Worm (Caenorhabditis elegans) whole organism, L4 larva: ENCODE measurements around the gene C13F10.1.

Experiments used
- F10B5.3 ChIP-seq: sonication (generic microtip); optimal IDR thresholded peaks from 2 replicates; lab custom pipeline; 2016; ENCODE audit warnings: mild to moderate bottlenecking, missing genetic modification characterization, missing compliant biosample characterization
- T26A8.4 ChIP-seq: fragments of 200-800 bp; sonication (Bioruptor generic); IDR thresholded peaks from 2 replicates; pipeline ENCODE4 v1.3.6; 2022; ENCODE audit warnings: missing genetic modification characterization, missing compliant biosample characterization
- ZK337.2 ChIP-seq: fragments of 200-800 bp; sonication (Bioruptor generic); IDR thresholded peaks from 2 replicates; pipeline ENCODE4 v1.3.6; 2022; ENCODE audit warnings: missing genetic modification reagents, missing genetic modification characterization, missing compliant biosample characterization
- aha-1 ChIP-seq: fragments of 150-350 bp; peaks from one replicate; lab custom pipeline; 2014; ENCODE audit warnings: missing biosample characterization, missing genetic modification characterization
- ceh-28 ChIP-seq: fragments of 150-350 bp; optimal IDR thresholded peaks from 2 replicates; lab custom pipeline; 2014; ENCODE audit warnings: missing biosample characterization, missing genetic modification reagents, missing genetic modification characterization
- ceh-44 ChIP-seq: fragments of 200-800 bp; sonication (Bioruptor generic); IDR thresholded peaks from 2 replicates; pipeline ENCODE4 v1.3.6; 2022; ENCODE audit warnings: missing genetic modification reagents, missing genetic modification characterization, missing compliant biosample characterization
- ceh-82 ChIP-seq: sonication (generic microtip); optimal IDR thresholded peaks from 2 replicates; lab custom pipeline; 2017; ENCODE audit warnings: missing biosample characterization, missing genetic modification characterization
- daf-19 ChIP-seq: fragments of 200-800 bp; sonication (Bioruptor generic); conservative IDR thresholded peaks from 2 replicates; pipeline ENCODE4 v1.3.6; 2022; ENCODE audit warnings: missing genetic modification characterization, missing compliant biosample characterization
- dmd-9 ChIP-seq: fragments of 200-800 bp; sonication (Bioruptor generic); IDR thresholded peaks from 2 replicates; pipeline ENCODE4 v1.3.6; 2022; ENCODE audit warnings: missing genetic modification reagents, missing genetic modification characterization, missing compliant biosample characterization
- dpl-1 ChIP-seq: fragments of 150-350 bp; optimal IDR thresholded peaks from 2 replicates; lab custom pipeline; 2014; ENCODE audit warnings: missing biosample characterization, missing genetic modification reagents, missing genetic modification characterization
- fkh-10 ChIP-seq: fragments of 150-350 bp; optimal IDR thresholded peaks from 2 replicates; lab custom pipeline; 2014; ENCODE audit warnings: missing biosample characterization, missing genetic modification reagents, missing genetic modification characterization
- gei-8 ChIP-seq: fragments of 200-800 bp; sonication (Bioruptor generic); optimal IDR thresholded peaks from 2 replicates; lab custom pipeline; 2018; ENCODE audit warnings: mild to moderate bottlenecking, missing genetic modification characterization, missing compliant biosample characterization
- hlh-11 ChIP-seq: fragments of 200-800 bp; sonication (Bioruptor generic); optimal IDR thresholded peaks from 2 replicates; lab custom pipeline; 2018; ENCODE audit warnings: mild to moderate bottlenecking, missing genetic modification characterization, missing compliant biosample characterization
- hlh-30 ChIP-seq: sonication (generic microtip); optimal IDR thresholded peaks from 2 replicates; lab custom pipeline; 2017; ENCODE audit warnings: antibody characterized with exemption, mild to moderate bottlenecking, missing genetic modification characterization, missing compliant biosample characterization; ENCODE audit not compliant: insufficient read depth
- hmg-1.1 ChIP-seq: fragments of 200-800 bp; sonication (Bioruptor generic); IDR thresholded peaks from 2 replicates; pipeline ENCODE4 v1.3.6; 2022; ENCODE audit warnings: missing genetic modification reagents, missing genetic modification characterization, missing compliant biosample characterization
- jun-1 ChIP-seq: fragments of 150-350 bp; optimal IDR thresholded peaks from 2 replicates; lab custom pipeline; 2014; ENCODE audit warnings: missing biosample characterization, missing genetic modification reagents, missing genetic modification characterization
- lim-7 ChIP-seq: fragments of 200-800 bp; sonication (Bioruptor generic); IDR thresholded peaks from 2 replicates; pipeline ENCODE4 v1.3.6; 2022; ENCODE audit warnings: missing genetic modification characterization, missing compliant biosample characterization
- lin-1 ChIP-seq: fragments of 200-800 bp; sonication (Bioruptor generic); IDR thresholded peaks from 2 replicates; pipeline ENCODE4 v1.3.6; 2022; ENCODE audit warnings: missing genetic modification reagents, missing genetic modification characterization, missing compliant biosample characterization
- lin-13 ChIP-seq: fragments of 150-350 bp; optimal IDR thresholded peaks from 2 replicates; lab custom pipeline; 2014; ENCODE audit warnings: missing biosample characterization, missing genetic modification reagents, missing genetic modification characterization
- lin-38 ChIP-seq: fragments of 200-800 bp; sonication (Bioruptor generic); IDR thresholded peaks from 2 replicates; pipeline ENCODE4 v1.3.6; 2022; ENCODE audit warnings: missing genetic modification reagents, missing genetic modification characterization, missing compliant biosample characterization
- lsy-2 ChIP-seq, 2 experiments: fragments of 150-350 bp in 1 of 2; sonication (generic microtip) in 1 of 2; optimal IDR thresholded peaks; 2 replicates each; lab custom pipeline; 2014 to 2017; ENCODE audit warnings: missing biosample characterization in 2 of 2, missing genetic modification characterization in 2 of 2
- mdt-29 ChIP-seq: fragments of 200-800 bp; sonication (Bioruptor generic); IDR thresholded peaks from 2 replicates; pipeline ENCODE4 v1.3.6; 2022; ENCODE audit warnings: missing genetic modification reagents, missing genetic modification characterization, missing compliant biosample characterization
- mep-1 ChIP-seq: fragments of 150-350 bp; sonication (generic microtip); optimal IDR thresholded peaks from 3 replicates; lab custom pipeline; 2014; ENCODE audit warnings: missing biosample characterization, missing genetic modification characterization
- nhr-237 ChIP-seq: sonication (generic microtip); optimal IDR thresholded peaks from 2 replicates; lab custom pipeline; 2017; ENCODE audit warnings: missing biosample characterization, missing genetic modification characterization
- nhr-42 ChIP-seq: fragments of 200-800 bp; sonication (Bioruptor generic); IDR thresholded peaks from 2 replicates; pipeline ENCODE4 v1.3.6; 2022; ENCODE audit warnings: missing genetic modification characterization, missing compliant biosample characterization
- nhr-6 ChIP-seq: fragments of 150-350 bp; optimal IDR thresholded peaks from 2 replicates; lab custom pipeline; 2014; ENCODE audit warnings: missing biosample characterization, missing genetic modification characterization
- pha-4 ChIP-seq, 2 experiments: fragments of 150-350 bp in 1 of 2; fragments of 200-800 bp in 1 of 2; sonication (Bioruptor generic) in 1 of 2; IDR thresholded peaks in 1 of 2; optimal IDR thresholded peaks in 1 of 2; 2 replicates each; pipeline versions ENCODE4 v1.3.6 to Lab custom; 2014 to 2022; ENCODE audit warnings: missing genetic modification characterization in 2 of 2, missing genetic modification reagents in 2 of 2, missing biosample characterization in 1 of 2, missing compliant biosample characterization in 1 of 2
- rbr-2 ChIP-seq: sonication (generic microtip); optimal IDR thresholded peaks from 2 replicates; lab custom pipeline; 2016; ENCODE audit warnings: missing genotype, missing genetic modification characterization, missing compliant biosample characterization
- set-16 ChIP-seq: fragments of 200-800 bp; sonication (Bioruptor generic); IDR thresholded peaks from 2 replicates; pipeline ENCODE4 v1.3.6; 2022; ENCODE audit warnings: missing genetic modification reagents, missing genetic modification characterization, missing compliant biosample characterization
- spr-3 ChIP-seq: fragments of 200-800 bp; sonication (Bioruptor generic); optimal IDR thresholded peaks from 2 replicates; lab custom pipeline; 2018; ENCODE audit warnings: mild to moderate bottlenecking, missing genetic modification characterization, missing compliant biosample characterization
- unc-130 ChIP-seq: sonication (generic microtip); optimal IDR thresholded peaks from 2 replicates; lab custom pipeline; 2016; ENCODE audit warnings: missing genetic modification reagents, missing genetic modification characterization, missing compliant biosample characterization
- unc-39 ChIP-seq: sonication (generic microtip); optimal IDR thresholded peaks from 2 replicates; lab custom pipeline; 2017; ENCODE audit warnings: missing biosample characterization, missing genetic modification characterization
- unc-62 ChIP-seq, 3 experiments: fragments of 150-350 bp in 1 of 3; sonication (generic microtip); optimal IDR thresholded peaks in 2 of 3; peaks in 1 of 3; 1 replicate in 1 of 3; 2 replicates in 2 of 3; lab custom pipeline; 2014 to 2017; ENCODE audit warnings: missing biosample characterization in 3 of 3, missing genetic modification characterization in 3 of 3, missing genetic modification reagents in 3 of 3, missing genotype in 1 of 3
- ztf-11 ChIP-seq: fragments of 150-350 bp; optimal IDR thresholded peaks from 2 replicates; lab custom pipeline; 2014; ENCODE audit warnings: missing biosample characterization, missing genetic modification characterization

C13F10.1 gene

ce11 chrV:7214802-7215201 is 9.1 kb upstream of the C13F10.1 start, which contains the start of gene soap-1:
soap-1 (minus strand) TSS chrV:7214902.
- TF ChIP-seq lim-7 (GFP tag; lab: Robert Waterston, UW) (no peak), nhr-237 (tag; lab: Kevin White, UChicago) (no peak), jun-1 (tag; lab: Kevin White, UChicago) (no peak), fkh-10 (GFP tag; lab: Kevin White, UChicago) (no peak), gei-8 (GFP tag; lab: Kevin White, UChicago) (no peak), nhr-6 (tag; lab: Kevin White, UChicago) (no peak)
- TF ChIP-seq, all 104 proteins: peak for 0

- TF ChIP-seq lsy-2 (tag; optimal IDR thresholded peaks at IDR 0.05; lab: Kevin White, UChicago) (peak in 1 of 2 experiments; percentile 3), rbr-2 (tag; lab: Kevin White, UChicago) (peak; percentile 27), set-16 (peak; percentile 38), unc-62 (GFP tag; optimal IDR thresholded peaks at IDR 0.05 in 1 of 2; lab: Kevin White, UChicago) (peak in 1 of 2 experiments; percentile 72), unc-62 (tag; optimal IDR thresholded peaks at IDR 0.05; lab: Kevin White, UChicago) (no peak), nhr-42 (no peak), T26A8.4 (GFP tag; lab: Robert Waterston, UW) (no peak), ceh-82 (tag; lab: Kevin White, UChicago) (no peak), dmd-9 (GFP tag; lab: Robert Waterston, UW) (no peak), daf-19 (no peak), hlh-30 (peak; percentile 59), mep-1 (peak; percentile 15), pha-4 (GFP tag; IDR thresholded peaks at IDR 0.05; lab: Robert Waterston, UW) (no peak), pha-4 (tag; optimal IDR thresholded peaks at IDR 0.05; lab: Kevin White, UChicago) (no peak), unc-39 (no peak), lim-7 (GFP tag; lab: Robert Waterston, UW) (no peak), ceh-44 (GFP tag; lab: Robert Waterston, UW) (no peak)
- TF ChIP-seq, all 104 proteins: peak for 6
Observed at ce11 chrV:7216016-7216415, 7.9 kb upstream of the C13F10.1 start.

- no peak for TF ChIP-seq ZK337.2 (GFP tag; lab: Robert Waterston, UW)
- peak; percentile 42 for TF ChIP-seq aha-1 (tag; lab: Kevin White, UChicago)
- no peak for TF ChIP-seq unc-130 (GFP tag; lab: Kevin White, UChicago)
- no peak for TF ChIP-seq lin-13 (GFP tag; lab: Kevin White, UChicago)
- TF ChIP-seq ceh-28 (tag; lab: Kevin White, UChicago) = no peak
Observed at ce11 chrV:7218988-7219387, 4.9 kb upstream of the C13F10.1 start, which contains the start of gene C13F10.5. C13F10.5 (minus strand) TSS chrV:7219088.

- TF ChIP-seq mdt-29 (GFP tag; lab: Robert Waterston, UW) = no peak
- peak; percentile 37 for TF ChIP-seq nhr-6 (tag; lab: Kevin White, UChicago)
- peak; percentile 36 for TF ChIP-seq hlh-30
- peak; percentile 5 for TF ChIP-seq dpl-1 (GFP tag; lab: Kevin White, UChicago)
- TF ChIP-seq ztf-11 (tag; lab: Kevin White, UChicago) = no peak
- TF ChIP-seq lin-13 (GFP tag; lab: Kevin White, UChicago) = no peak
- TF ChIP-seq hlh-11 = peak; percentile 4
- TF ChIP-seq lin-1 = no peak
- no peak for TF ChIP-seq F10B5.3 (tag; lab: Kevin White, UChicago)
- peak in 1 of 2 experiments; percentile 32 for TF ChIP-seq unc-62 (GFP tag; optimal IDR thresholded peaks at IDR 0.05 in 1 of 2; lab: Kevin White, UChicago)
- TF ChIP-seq unc-62 (tag; optimal IDR thresholded peaks at IDR 0.05; lab: Kevin White, UChicago) = no peak
- 0 out of 2 replicates have a peak, but pooled peaks have one; percentile 15 for TF ChIP-seq lin-38 (GFP tag; lab: Robert Waterston, UW)
- TF ChIP-seq lsy-2 (tag; optimal IDR thresholded peaks at IDR 0.05; lab: Kevin White, UChicago) = peak in 1 of 2 experiments; percentile 35
- no peak for TF ChIP-seq spr-3 (GFP tag; lab: Kevin White, UChicago)
- peak; percentile 35; the same call in 1 of the 2 replicates for TF ChIP-seq hmg-1.1
Observed at ce11 chrV:7220973-7221519, 2.8 kb upstream of the C13F10.1 start, which contains the start of the genes C13F10.8, C13F10.6 and kxd-1. C13F10.8 (minus strand) TSS chrV:7221023. C13F10.6 (minus strand) TSS chrV:7221039. kxd-1 (plus strand) TSS chrV:7221469.
